Fruit fly (Drosophila melanogaster): ENCODE results near the gene CG31848.

Gene CG31848

DNA sequence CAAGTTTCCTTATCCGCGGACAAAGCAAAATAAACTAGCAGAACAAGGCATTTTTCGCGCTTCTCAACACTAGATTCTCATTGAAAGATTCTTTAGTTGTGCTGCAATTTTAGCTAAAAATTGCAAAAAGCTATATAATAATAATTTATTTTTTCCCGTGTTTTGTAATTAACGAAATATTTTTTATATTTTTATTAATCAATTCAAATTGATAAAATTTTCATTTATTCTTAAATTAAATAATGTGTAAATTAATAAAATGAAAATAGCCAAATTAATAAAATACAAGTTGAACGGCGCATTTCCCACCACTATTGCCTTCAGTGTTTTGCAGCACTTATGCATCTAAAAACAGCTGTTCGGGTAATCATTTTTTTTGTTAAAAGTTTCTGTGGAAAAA lies 20.8 kb upstream of the CG31848 start, which contains the start of the genes Drep4 and Uvrag (continued):
- TF ChIP-seq vvl (GFP tag; IDR thresholded peaks at IDR 0.05) (no peak), CG6765 (GFP tag; optimal IDR thresholded peaks at IDR 0.05) (peak; percentile 35), sens-2 (GFP tag; IDR thresholded peaks at IDR 0.05) (no peak), Meics (GFP tag; optimal IDR thresholded peaks at IDR 0.05) (peak; percentile 69), jigr1 (GFP tag; IDR thresholded peaks at IDR 0.05) (no peak), Dbx (GFP tag; IDR thresholded peaks at IDR 0.05) (peak; percentile 75), zen (tag; optimal IDR thresholded peaks at IDR 0.05) (peak; percentile 75), CG12236 (GFP tag; optimal IDR thresholded peaks at IDR 0.05) (no peak), Med (GFP tag) (no peak), MTF-1 (GFP tag; optimal IDR thresholded peaks at IDR 0.05; ENCODE audit: borderline replicate concordance) (no peak), Hr3 (GFP tag; optimal IDR thresholded peaks at IDR 0.05) (peak; percentile 78), gem (tag; optimal IDR thresholded peaks at IDR 0.05) (peak; percentile 86), crc (GFP tag; optimal IDR thresholded peaks at IDR 0.05) (no peak), gro (GFP tag; optimal IDR thresholded peaks at IDR 0.05) (no peak), Hsf (GFP tag; optimal IDR thresholded peaks at IDR 0.05) (no peak), Rfx (GFP tag; IDR thresholded peaks at IDR 0.05) (peak; percentile 78), grn (GFP tag; optimal IDR thresholded peaks at IDR 0.05) (no peak), CG17912 (GFP tag; optimal IDR thresholded peaks at IDR 0.05) (no peak), sisA (GFP tag; IDR thresholded peaks at IDR 0.05) (no peak), ftz-f1 (GFP tag; optimal IDR thresholded peaks at IDR 0.05) (no peak), CG8765 (GFP tag; IDR thresholded peaks at IDR 0.05) (no peak), sqz (GFP tag; optimal IDR thresholded peaks at IDR 0.05) (peak; percentile 90), CG9727 (GFP tag; optimal IDR thresholded peaks at IDR 0.05) (no peak), Eip74EF (GFP tag; optimal IDR thresholded peaks at IDR 0.05) (no peak), CG13287 (GFP tag; IDR thresholded peaks at IDR 0.05; ENCODE audit: partially characterized antibody) (no peak), D19B (GFP tag; optimal IDR thresholded peaks at IDR 0.05) (peak; percentile 18), fd64A (GFP tag; optimal IDR thresholded peaks at IDR 0.05) (no peak), Neu2 (GFP tag; optimal IDR thresholded peaks at IDR 0.05; ENCODE audit: borderline replicate concordance) (no peak), NC2α (GFP tag; optimal IDR thresholded peaks at IDR 0.05) (no peak), Dll (GFP tag; IDR thresholded peaks at IDR 0.05; ENCODE audit: partially characterized antibody) (no peak), HLHmδ (GFP tag; optimal IDR thresholded peaks at IDR 0.05) (no peak), YL-1 (GFP tag; optimal IDR thresholded peaks at IDR 0.05) (peak; percentile 50), run (tag; optimal IDR thresholded peaks at IDR 0.05) (no peak), CG1603 (tag; optimal IDR thresholded peaks at IDR 0.05) (no peak), Side (GFP tag; optimal IDR thresholded peaks at IDR 0.05) (no peak), Dip2 (GFP tag; IDR thresholded peaks at IDR 0.05) (no peak), dati (GFP tag; IDR thresholded peaks at IDR 0.05) (no peak), jumu (GFP tag; optimal IDR thresholded peaks at IDR 0.05) (peak; percentile 4), CG3995 (GFP tag; optimal IDR thresholded peaks at IDR 0.05) (no peak), fru (optimal IDR thresholded peaks at IDR 0.05) (no peak), CG14860 (GFP tag; IDR thresholded peaks at IDR 0.05; ENCODE audit: partially characterized antibody) (no peak), Lpt (GFP tag; optimal IDR thresholded peaks at IDR 0.05) (no peak), CG1529 (GFP tag; optimal IDR thresholded peaks at IDR 0.05) (no peak), HLH54F (GFP tag; optimal IDR thresholded peaks at IDR 0.05) (no peak), E2f2 (GFP tag; IDR thresholded peaks at IDR 0.05) (no peak), Nf-YB (GFP tag; optimal IDR thresholded peaks at IDR 0.05) (no peak), cato (GFP tag; optimal IDR thresholded peaks at IDR 0.05; ENCODE audit: borderline replicate concordance) (peak; percentile 51), CG2199 (GFP tag; IDR thresholded peaks at IDR 0.05) (no peak), pzg (GFP tag; optimal IDR thresholded peaks at IDR 0.05) (peak; percentile 18), ind (GFP tag; optimal IDR thresholded peaks at IDR 0.05) (peak; percentile 72), Hmr (GFP tag; optimal IDR thresholded peaks at IDR 0.05) (peak; percentile 65), repo (GFP tag; optimal IDR thresholded peaks at IDR 0.05) (no peak)
